Worm (Caenorhabditis elegans): ENCODE results near the gene nhr-63.

The nhr-63 gene

ce11 chrV:16023559-16023958 is 21.2 kb downstream of the nhr-63 start:
- TF ChIP-seq set-16 (GFP tag; IDR thresholded peaks at IDR 0.05) (peak; percentile 51), fkh-10 (GFP tag; optimal IDR thresholded peaks at IDR 0.05) (no peak)

- TF ChIP-seq daf-19 (GFP tag; conservative IDR thresholded peaks at IDR 0.05), result 0 out of 2 replicates have a peak, but pooled peaks have one; percentile 13
- TF ChIP-seq F49E8.2 (tag; optimal IDR thresholded peaks at IDR 0.05; ENCODE audit: borderline replicate concordance), result peak; percentile 36
- no peak for TF ChIP-seq dve-1 (tag; optimal IDR thresholded peaks at IDR 0.05; ENCODE audit: insufficient read depth)
- no peak for TF ChIP-seq cey-2 (tag; optimal IDR thresholded peaks at IDR 0.05; ENCODE audit: borderline replicate concordance, insufficient read depth)
- TF ChIP-seq dpl-1 (GFP tag; optimal IDR thresholded peaks at IDR 0.05), result peak; percentile 8
- TF ChIP-seq lir-3 (tag; optimal IDR thresholded peaks at IDR 0.05), result no peak
- TF ChIP-seq D1046.2 (GFP tag; IDR thresholded peaks at IDR 0.05), result no peak
- no peak for TF ChIP-seq T20F7.1 (GFP tag; optimal IDR thresholded peaks at IDR 0.05)
- TF ChIP-seq arid-1 (GFP tag; conservative IDR thresholded peaks at IDR 0.05), result 0 out of 2 replicates have a peak, but pooled peaks have one; percentile 33
Observed at ce11 chrV:16024300-16024699, 21.9 kb downstream of the nhr-63 start, which contains the start of gene T10C6.6. TSS of gene T10C6.6 (plus strand) at chrV:16024326.

ce11 chrV:16024917-16025316 is 22.5 kb downstream of the nhr-63 start:
- TF ChIP-seq skn-1 (tag; optimal IDR thresholded peaks at IDR 0.05), result no peak
- TF ChIP-seq mep-1 (tag; optimal IDR thresholded peaks at IDR 0.05), result no peak
- no peak for TF ChIP-seq mxl-2 (GFP tag; conservative IDR thresholded peaks at IDR 0.05)
- peak; percentile 67 for TF ChIP-seq set-16 (GFP tag; IDR thresholded peaks at IDR 0.05)
- no peak for TF ChIP-seq nhr-48 (tag; optimal IDR thresholded peaks at IDR 0.05)
- TF ChIP-seq ceh-32 (tag; optimal IDR thresholded peaks at IDR 0.05; ENCODE audit: poor library complexity), result no peak
- TF ChIP-seq zag-1 (tag; optimal IDR thresholded peaks at IDR 0.05), result no peak

DNA sequence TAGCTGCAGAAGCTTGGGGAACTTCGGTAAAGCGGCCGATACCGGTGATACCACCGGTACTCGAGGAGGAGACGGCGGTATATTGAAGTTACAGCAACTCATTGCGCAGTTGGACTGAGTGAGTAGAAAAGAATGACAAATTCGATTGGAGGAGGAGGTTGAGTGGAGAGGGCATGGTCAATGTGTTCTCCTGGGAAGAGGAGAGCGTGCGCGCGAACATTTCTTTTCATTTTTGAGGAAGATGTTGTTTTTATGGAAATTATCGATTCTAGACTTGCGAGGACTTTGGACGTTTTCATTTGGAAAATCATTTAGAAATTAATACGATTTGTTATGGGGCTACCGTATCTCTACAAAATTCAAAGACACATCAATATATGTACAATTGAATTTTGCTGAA is 26.8 kb downstream of the nhr-63 start:
- TF ChIP-seq T26A8.4 (GFP tag; IDR thresholded peaks at IDR 0.05) (no peak), pha-4 (GFP tag; IDR thresholded peaks at IDR 0.05) (no peak), pha-4 (tag; optimal IDR thresholded peaks at IDR 0.05) (no peak), snpc-4 (tag; optimal IDR thresholded peaks at IDR 0.05) (no peak)

- no peak for TF ChIP-seq mep-1 (tag; optimal IDR thresholded peaks at IDR 0.05)
Observed at ce11 chrV:16031571-16031970, 29.2 kb downstream of the nhr-63 start, which contains the start of gene T10C6.7. TSS of gene T10C6.7 (minus strand) at chrV:16031713.

DNA sequence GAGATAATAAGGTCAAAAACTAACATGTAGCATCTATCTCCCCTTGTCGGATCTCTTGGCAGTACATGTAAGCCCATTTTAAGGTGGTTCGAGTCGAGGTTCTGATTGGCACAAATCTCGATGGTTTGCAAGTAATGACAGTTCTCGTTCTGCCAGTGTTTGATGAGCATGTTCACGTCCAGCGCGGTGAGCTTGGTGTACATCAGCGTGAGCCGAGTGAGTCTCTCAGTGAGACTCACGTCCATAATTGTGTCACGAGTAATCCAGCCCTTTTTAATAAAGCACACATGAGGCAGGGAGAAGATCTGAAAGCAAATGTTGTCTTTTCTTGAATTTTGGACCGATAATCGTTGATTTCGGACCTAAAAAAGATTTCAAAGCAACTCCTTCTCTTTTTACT is 30.4 kb downstream of the nhr-63 start, which contains the start of gene T10C6.16:
Gene T10C6.16, minus strand, starts transcription at position 245 of the 400 bp plus-strand sequence.
- TF ChIP-seq snpc-1.2 (GFP tag; IDR thresholded peaks at IDR 0.05) (0 out of 2 replicates have a peak, but pooled peaks have one; percentile 8), aha-1 (tag) (peak; percentile 79), mxl-3 (GFP tag; optimal IDR thresholded peaks at IDR 0.05) (no peak), tag-97 (GFP tag; IDR thresholded peaks at IDR 0.05) (no peak), unc-62 (GFP tag; optimal IDR thresholded peaks at IDR 0.05 in 1 of 2) (peak in 1 of 2 experiments; percentile 97), unc-62 (tag; optimal IDR thresholded peaks at IDR 0.05) (no peak)

- TF ChIP-seq zip-2 (tag; optimal IDR thresholded peaks at IDR 0.05) (no peak), set-16 (GFP tag; IDR thresholded peaks at IDR 0.05) (peak; percentile 54), lin-29 (GFP tag; IDR thresholded peaks at IDR 0.05) (no peak), lin-39 (tag; optimal IDR thresholded peaks at IDR 0.05) (no peak), hlh-11 (tag; optimal IDR thresholded peaks at IDR 0.05) (no peak), hmg-1.1 (GFP tag; IDR thresholded peaks at IDR 0.05) (no peak), dmd-6 (GFP tag; IDR thresholded peaks at IDR 0.05) (no peak), lin-15B (tag; optimal IDR thresholded peaks at IDR 0.05) (no peak), Y5F2A.4 (GFP tag; optimal IDR thresholded peaks at IDR 0.05) (no peak)
Observed at ce11 chrV:16033491-16033890, 31.1 kb downstream of the nhr-63 start.

Data from whole organism, L4 larva.